Worm (Caenorhabditis elegans) whole organism, L1 larva: ENCODE data around the gene ZK1010.5.

Experiments
- C16A3.4 ChIP-seq: fragments of 150-350 bp; optimal IDR thresholded peaks from 2 replicates; lab custom pipeline; 2014; ENCODE audit warnings: missing biosample characterization, missing genetic modification characterization
- C34B4.2 ChIP-seq: sonication (generic microtip); optimal IDR thresholded peaks from 2 replicates; lab custom pipeline; 2017; ENCODE audit warnings: mild to moderate bottlenecking, missing genetic modification characterization, missing compliant biosample characterization
- Y116A8C.19 ChIP-seq: sonication (generic microtip); optimal IDR thresholded peaks from 2 replicates; lab custom pipeline; 2016; ENCODE audit warnings: missing compliant biosample characterization, missing genetic modification characterization, borderline replicate concordance
- alr-1 ChIP-seq: fragments of 200-800 bp; sonication (Bioruptor generic); optimal IDR thresholded peaks from 2 replicates; lab custom pipeline; 2018; ENCODE audit warnings: borderline replicate concordance, mild to moderate bottlenecking, missing genetic modification characterization, missing compliant biosample characterization
- ama-1 ChIP-seq: fragments of 150-350 bp; optimal IDR thresholded peaks from 2 replicates; lab custom pipeline; 2014
- ces-1 ChIP-seq: fragments of 150-350 bp; optimal IDR thresholded peaks from 2 replicates; lab custom pipeline; 2014; ENCODE audit warnings: missing biosample characterization, missing genetic modification reagents, missing genetic modification characterization
- efl-3 ChIP-seq: fragments of 200-800 bp; sonication (Bioruptor generic); optimal IDR thresholded peaks from 2 replicates; lab custom pipeline; 2018; ENCODE audit warnings: mild to moderate bottlenecking, missing genetic modification characterization, missing compliant biosample characterization
- egl-13 ChIP-seq: sonication (generic microtip); optimal IDR thresholded peaks from 2 replicates; lab custom pipeline; 2016; ENCODE audit warnings: missing genotype, missing genetic modification reagents, missing genetic modification characterization, missing compliant biosample characterization
- egl-27 ChIP-seq, 2 experiments: fragments of 150-350 bp in 1 of 2; sonication (generic microtip); optimal IDR thresholded peaks; 3 replicates each; lab custom pipeline; 2017 to 2018; ENCODE audit warnings: missing biosample characterization in 2 of 2, missing genetic modification characterization in 2 of 2, missing genetic modification reagents in 2 of 2
- elt-2 ChIP-seq: sonication (generic microtip); optimal IDR thresholded peaks from 2 replicates; lab custom pipeline; 2016; ENCODE audit warnings: missing genetic modification characterization, mild to moderate bottlenecking, inconsistent platforms, missing compliant biosample characterization, missing genetic modification reagents
- elt-3 ChIP-seq, 6 experiments: fragments of 150-350 bp in 1 of 6; sonication (generic microtip); optimal IDR thresholded peaks; 2 replicates each; lab custom pipeline; 2017 to 2018; ENCODE audit warnings: missing biosample characterization in 6 of 6, missing genetic modification characterization in 6 of 6, inconsistent platforms in 1 of 6
- fkh-8 ChIP-seq: sonication (generic microtip); optimal IDR thresholded peaks from 2 replicates; lab custom pipeline; 2016; ENCODE audit warnings: mild to moderate bottlenecking, missing genetic modification characterization, missing compliant biosample characterization
- fos-1 ChIP-seq: fragments of 150-350 bp; optimal IDR thresholded peaks from 2 replicates; lab custom pipeline; 2014; ENCODE audit warnings: missing biosample characterization, missing genetic modification characterization
- grh-1 ChIP-seq: fragments of 200-800 bp; sonication (Bioruptor generic); IDR thresholded peaks from 2 replicates; pipeline ENCODE4 v1.3.6; 2022; ENCODE audit warnings: missing genetic modification reagents, missing genetic modification characterization, missing compliant biosample characterization
- hlh-17 ChIP-seq: fragments of 200-800 bp; sonication (Bioruptor generic); optimal IDR thresholded peaks from 2 replicates; lab custom pipeline; 2018; ENCODE audit warnings: missing genetic modification characterization, mild to moderate bottlenecking, missing compliant biosample characterization, moderate library complexity, borderline replicate concordance
- hpl-2 ChIP-seq: fragments of 150-350 bp; optimal IDR thresholded peaks from 2 replicates; lab custom pipeline; 2014; ENCODE audit warnings: missing biosample characterization, missing genetic modification reagents, missing genetic modification characterization
- isw-1 ChIP-seq: fragments of 200-800 bp; sonication (Bioruptor generic); IDR thresholded peaks from 2 replicates; pipeline ENCODE4 v1.3.6; 2022; ENCODE audit warnings: missing genetic modification characterization, missing compliant biosample characterization
- jun-1 ChIP-seq: fragments of 150-350 bp; optimal IDR thresholded peaks from 2 replicates; lab custom pipeline; 2014; ENCODE audit warnings: missing biosample characterization, missing genetic modification reagents, missing genetic modification characterization
- lin-14 ChIP-seq: fragments of 200-800 bp; sonication (Bioruptor generic); optimal IDR thresholded peaks from 2 replicates; lab custom pipeline; 2018; ENCODE audit warnings: mild to moderate bottlenecking, missing genetic modification characterization, moderate library complexity, missing compliant biosample characterization
- lsy-2 ChIP-seq, 2 experiments: fragments of 150-350 bp; optimal IDR thresholded peaks; 2 replicates each; lab custom pipeline; 2014; ENCODE audit warnings: missing biosample characterization in 2 of 2, missing genetic modification characterization in 2 of 2
- mdl-1 ChIP-seq, 2 experiments: fragments of 150-350 bp; optimal IDR thresholded peaks; 2 replicates each; lab custom pipeline; 2014 to 2017; ENCODE audit warnings: missing biosample characterization in 2 of 2, missing genetic modification characterization in 2 of 2, inconsistent platforms in 1 of 2
- mep-1 ChIP-seq: fragments of 150-350 bp; optimal IDR thresholded peaks from 2 replicates; lab custom pipeline; 2014; ENCODE audit warnings: missing biosample characterization, missing genetic modification characterization
- nhr-11 ChIP-seq: fragments of 150-350 bp; optimal IDR thresholded peaks from 2 replicates; lab custom pipeline; 2014; ENCODE audit warnings: missing biosample characterization, missing genetic modification characterization
- nhr-12 ChIP-seq: sonication (generic microtip); optimal IDR thresholded peaks from 2 replicates; lab custom pipeline; 2017; ENCODE audit warnings: missing biosample characterization, missing genetic modification characterization
- nhr-20 ChIP-seq: sonication (generic microtip); optimal IDR thresholded peaks from 2 replicates; lab custom pipeline; 2016; ENCODE audit warnings: mild to moderate bottlenecking, missing genetic modification characterization, missing compliant biosample characterization
- nhr-28 ChIP-seq: fragments of 150-350 bp; optimal IDR thresholded peaks from 2 replicates; lab custom pipeline; 2014; ENCODE audit warnings: missing biosample characterization, missing genetic modification characterization
- nhr-47 ChIP-seq: sonication (generic microtip); optimal IDR thresholded peaks from 2 replicates; lab custom pipeline; 2016; ENCODE audit warnings: mild to moderate bottlenecking, missing genetic modification characterization, moderate library complexity, missing compliant biosample characterization
- nhr-71 ChIP-seq: sonication (generic microtip); optimal IDR thresholded peaks from 2 replicates; lab custom pipeline; 2016; ENCODE audit warnings: mild to moderate bottlenecking, missing genetic modification characterization, moderate library complexity, missing compliant biosample characterization
- nhr-77 ChIP-seq: fragments of 150-350 bp; optimal IDR thresholded peaks from 2 replicates; lab custom pipeline; 2014; ENCODE audit warnings: missing biosample characterization, missing genetic modification characterization
- nhr-85 ChIP-seq: sonication (generic microtip); peaks from one replicate; lab custom pipeline; 2016; ENCODE audit warnings: missing genetic modification characterization, inconsistent platforms, missing compliant biosample characterization
- nhr-90 ChIP-seq: sonication (generic microtip); optimal IDR thresholded peaks from 2 replicates; lab custom pipeline; 2016; ENCODE audit warnings: mild to moderate bottlenecking, missing genetic modification characterization, missing compliant biosample characterization; ENCODE audit not compliant: poor library complexity
- pag-3 ChIP-seq: sonication (generic microtip); optimal IDR thresholded peaks from 2 replicates; lab custom pipeline; 2017; ENCODE audit warnings: missing genetic modification characterization, mild to moderate bottlenecking, missing compliant biosample characterization, antibody characterized with exemption, borderline replicate concordance; ENCODE audit not compliant: insufficient read depth
- pax-3 ChIP-seq: fragments of 200-800 bp; sonication (Bioruptor generic); optimal IDR thresholded peaks from 2 replicates; lab custom pipeline; 2018; ENCODE audit warnings: mild to moderate bottlenecking, missing genetic modification characterization, moderate library complexity, missing compliant biosample characterization
- rnt-1 ChIP-seq: sonication (generic microtip); optimal IDR thresholded peaks from 2 replicates; lab custom pipeline; 2016; ENCODE audit warnings: mild to moderate bottlenecking, missing genetic modification characterization, moderate library complexity, missing compliant biosample characterization
- skn-1 ChIP-seq: fragments of 150-350 bp; optimal IDR thresholded peaks from 2 replicates; lab custom pipeline; 2014; ENCODE audit warnings: missing biosample characterization, missing genetic modification characterization
- snu-23 ChIP-seq: sonication (generic microtip); optimal IDR thresholded peaks from 2 replicates; lab custom pipeline; 2016; ENCODE audit warnings: missing genetic modification characterization, missing compliant biosample characterization
- sptf-1 ChIP-seq: fragments of 150-350 bp; optimal IDR thresholded peaks from 2 replicates; lab custom pipeline; 2014; ENCODE audit warnings: missing biosample characterization, missing genetic modification characterization
- sup-37 ChIP-seq: fragments of 200-800 bp; sonication (Bioruptor generic); optimal IDR thresholded peaks from 2 replicates; lab custom pipeline; 2018; ENCODE audit warnings: mild to moderate bottlenecking, missing genetic modification characterization, missing compliant biosample characterization
- swsn-7 ChIP-seq: sonication (generic microtip); optimal IDR thresholded peaks from 2 replicates; lab custom pipeline; 2016; ENCODE audit warnings: missing genetic modification characterization, missing compliant biosample characterization
- unc-130 ChIP-seq: fragments of 150-350 bp; optimal IDR thresholded peaks from 2 replicates; lab custom pipeline; 2017; ENCODE audit warnings: missing biosample characterization, missing genetic modification characterization, inconsistent platforms
- unc-86 ChIP-seq: sonication (generic microtip); optimal IDR thresholded peaks from 2 replicates; lab custom pipeline; 2016; ENCODE audit warnings: missing genetic modification characterization, missing compliant biosample characterization
- unc-98 ChIP-seq: fragments of 200-800 bp; sonication (Bioruptor generic); IDR thresholded peaks from 2 replicates; pipeline ENCODE4 v1.3.6; 2022; ENCODE audit warnings: missing genetic modification characterization, missing compliant biosample characterization
- vab-15 ChIP-seq: sonication (generic microtip); optimal IDR thresholded peaks from 2 replicates; lab custom pipeline; 2017; ENCODE audit warnings: missing genotype, mild to moderate bottlenecking, missing genetic modification characterization, missing compliant biosample characterization
- xbp-1 ChIP-seq: sonication (generic microtip); optimal IDR thresholded peaks from 2 replicates; lab custom pipeline; 2016; ENCODE audit warnings: missing genetic modification characterization, missing compliant biosample characterization
- zip-4 ChIP-seq: fragments of 200-800 bp; sonication (Bioruptor generic); optimal IDR thresholded peaks from 2 replicates; lab custom pipeline; 2018; ENCODE audit warnings: mild to moderate bottlenecking, missing genetic modification characterization, moderate library complexity, missing compliant biosample characterization
- ztf-4 ChIP-seq: fragments of 150-350 bp; optimal IDR thresholded peaks from 2 replicates; lab custom pipeline; 2014; ENCODE audit warnings: missing biosample characterization, missing genetic modification characterization

ZK1010.5 gene

DNA sequence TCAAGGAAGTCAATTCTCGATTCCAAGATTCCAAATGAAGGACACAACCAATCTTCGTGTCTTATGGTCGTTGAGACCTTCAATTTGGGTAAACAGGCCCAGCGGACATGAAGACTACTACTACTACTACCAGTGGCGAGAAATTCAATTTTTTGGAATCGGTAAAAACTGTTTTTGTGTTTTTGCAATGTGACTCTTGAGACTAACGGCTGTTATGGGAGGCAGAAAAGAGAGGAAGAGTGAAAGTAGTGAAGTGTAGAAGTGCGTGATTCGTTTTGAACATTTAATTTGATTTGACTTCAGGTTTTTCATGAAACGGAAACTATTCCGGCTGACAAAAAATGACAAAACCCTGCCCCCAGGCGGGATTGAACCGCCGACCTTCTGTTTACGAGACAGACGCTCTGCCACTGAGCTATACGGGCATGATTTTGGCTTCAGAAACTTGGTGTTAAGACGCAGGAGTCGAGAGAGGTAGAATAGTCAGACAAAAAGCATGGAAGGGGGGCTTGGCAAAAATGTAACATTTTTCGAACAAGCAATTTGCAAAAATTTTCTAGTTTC, 28.5 kb upstream of the ZK1010.5 start (continued):
- TF ChIP-seq pag-3 (tag; lab: Kevin White, UChicago) (no peak), nhr-71 (tag; lab: Kevin White, UChicago) (peak; percentile 70), egl-13 (no peak), pax-3 (peak; percentile 6), nhr-77 (tag; lab: Kevin White, UChicago) (peak; percentile 55), efl-3 (no peak), hlh-17 (GFP tag; lab: Kevin White, UChicago) (no peak), egl-27 (tag; optimal IDR thresholded peaks at IDR 0.05; lab: Kevin White, UChicago) (no peak), C34B4.2 (no peak), nhr-28 (tag; lab: Kevin White, UChicago) (no peak), nhr-20 (tag; lab: Kevin White, UChicago) (peak; percentile 47), sup-37 (GFP tag; lab: Kevin White, UChicago) (no peak), nhr-90 (tag; lab: Kevin White, UChicago) (peak; percentile 37), nhr-11 (tag; lab: Kevin White, UChicago) (no peak), nhr-12 (tag; lab: Kevin White, UChicago) (no peak), C16A3.4 (peak; percentile 48), swsn-7 (tag; lab: Kevin White, UChicago) (peak; percentile 29), elt-2 (tag; lab: Kevin White, UChicago) (peak; percentile 18), grh-1 (GFP tag; lab: Robert Waterston, UW) (no peak), nhr-47 (tag; lab: Kevin White, UChicago) (peak; percentile 69), unc-98 (no peak), rnt-1 (peak; percentile 63), Y116A8C.19 (tag; lab: Kevin White, UChicago) (no peak), nhr-85 (tag; lab: Kevin White, UChicago) (peak; percentile 81), mep-1 (tag; lab: Kevin White, UChicago) (peak; percentile 3), jun-1 (peak; percentile 56), skn-1 (tag; lab: Kevin White, UChicago) (no peak), ces-1 (GFP tag; lab: Kevin White, UChicago) (no peak), mdl-1 (tag; optimal IDR thresholded peaks at IDR 0.05; lab: Kevin White, UChicago) (peak in 1 of 2 experiments; percentile 36), unc-130 (peak; percentile 30), vab-15 (tag; lab: Kevin White, UChicago) (peak; percentile 50), hpl-2 (peak; percentile 16), zip-4 (GFP tag; lab: Kevin White, UChicago) (no peak), fkh-8 (peak; percentile 52), isw-1 (GFP tag; lab: Robert Waterston, UW) (no peak), sptf-1 (tag; lab: Kevin White, UChicago) (no peak), ama-1 (lab: Kevin White, UChicago) (no peak), elt-3 (tag; optimal IDR thresholded peaks at IDR 0.05; lab: Kevin White, UChicago) (no peak), alr-1 (no peak), xbp-1 (tag; lab: Kevin White, UChicago) (no peak)

DNA sequence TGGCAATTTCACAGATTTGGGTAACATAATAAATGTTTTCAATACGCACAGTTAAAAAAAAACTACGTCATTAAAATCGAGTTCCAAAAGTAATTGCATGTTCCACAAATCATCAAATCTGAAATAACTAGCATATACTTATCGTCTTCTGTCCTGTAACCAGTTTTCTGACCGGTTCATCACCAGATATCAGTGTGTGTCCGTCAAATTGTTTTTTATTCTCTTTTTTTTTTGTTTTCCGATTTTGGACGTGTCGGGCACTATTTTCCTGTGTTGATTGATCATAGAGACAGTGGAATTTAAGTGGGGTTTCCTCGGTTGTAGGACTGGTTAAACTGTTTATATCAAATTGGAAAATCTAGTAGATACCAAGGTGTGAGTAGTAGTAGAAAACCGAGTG, 26.6 kb upstream of the ZK1010.5 start:
- no peak for TF ChIP-seq hlh-17 (GFP tag; lab: Kevin White, UChicago)
- TF ChIP-seq swsn-7 (tag; lab: Kevin White, UChicago): no peak
- peak in 3 of 6 experiments; percentile 20 to 61 (median 22) for TF ChIP-seq elt-3 (tag; optimal IDR thresholded peaks at IDR 0.05; lab: Kevin White, UChicago)
- no peak for TF ChIP-seq egl-13
- no peak for TF ChIP-seq skn-1 (tag; lab: Kevin White, UChicago)
- TF ChIP-seq snu-23 (GFP tag; lab: Kevin White, UChicago): peak; percentile 2
- no peak for TF ChIP-seq pax-3
- peak; percentile 44 for TF ChIP-seq lin-14
- no peak for TF ChIP-seq alr-1
- peak; percentile 18 for TF ChIP-seq nhr-20 (tag; lab: Kevin White, UChicago)
- no peak for TF ChIP-seq Y116A8C.19 (tag; lab: Kevin White, UChicago)
- no peak for TF ChIP-seq unc-86 (tag; lab: Kevin White, UChicago)
- TF ChIP-seq lsy-2 (tag; optimal IDR thresholded peaks at IDR 0.05; lab: Kevin White, UChicago): peak in 1 of 2 experiments; percentile 11
- TF ChIP-seq nhr-85 (tag; lab: Kevin White, UChicago): peak; percentile 77
- no peak for TF ChIP-seq fos-1
- TF ChIP-seq mdl-1 (tag; optimal IDR thresholded peaks at IDR 0.05; lab: Kevin White, UChicago): no peak
- TF ChIP-seq ztf-4: no peak
- TF ChIP-seq, all 84 proteins: peak for 6
